Fruit fly (Drosophila melanogaster): Measurements from ENCODE around the gene sgl.
A peak's percentile ranks its signal among the peaks of the same experiment; 100 is the strongest.

Gene sgl

DNA sequence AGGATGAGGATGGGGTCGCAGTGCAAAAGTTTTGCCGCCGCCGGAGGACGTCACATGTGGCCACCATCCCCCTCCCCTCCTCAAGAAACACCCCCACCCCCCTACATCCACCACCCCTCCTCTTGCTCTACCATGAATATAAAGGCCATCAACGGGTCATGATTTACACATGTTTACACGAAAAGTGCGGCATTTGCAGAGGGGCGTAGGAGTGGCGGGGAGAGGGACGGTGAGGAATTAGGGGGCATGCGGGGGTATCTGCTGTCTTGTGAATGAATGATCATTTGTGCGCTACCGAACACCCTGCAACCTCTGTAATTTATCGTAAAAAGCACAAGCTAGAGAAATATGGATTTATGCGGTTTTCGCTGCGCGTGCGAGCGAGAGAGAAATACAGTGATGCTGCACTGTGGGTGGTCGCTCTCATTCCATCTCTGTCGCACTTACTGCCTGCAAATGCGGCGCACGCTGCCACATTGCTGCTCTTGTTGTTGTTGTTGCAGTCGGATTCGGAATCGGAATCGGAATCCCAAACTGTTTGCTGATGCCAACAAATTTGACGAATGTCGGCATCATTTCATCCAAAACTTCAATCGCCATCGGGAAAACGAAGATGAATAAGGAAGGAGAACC, 16.7 kb upstream of the sgl start:
- TF ChIP-seq CG13204 (GFP tag; optimal IDR thresholded peaks at IDR 0.05) = peak; percentile 21
- no peak for TF ChIP-seq CG34367 (tag; optimal IDR thresholded peaks at IDR 0.05)
- no peak for TF ChIP-seq CG17806 (tag; optimal IDR thresholded peaks at IDR 0.05)

DNA sequence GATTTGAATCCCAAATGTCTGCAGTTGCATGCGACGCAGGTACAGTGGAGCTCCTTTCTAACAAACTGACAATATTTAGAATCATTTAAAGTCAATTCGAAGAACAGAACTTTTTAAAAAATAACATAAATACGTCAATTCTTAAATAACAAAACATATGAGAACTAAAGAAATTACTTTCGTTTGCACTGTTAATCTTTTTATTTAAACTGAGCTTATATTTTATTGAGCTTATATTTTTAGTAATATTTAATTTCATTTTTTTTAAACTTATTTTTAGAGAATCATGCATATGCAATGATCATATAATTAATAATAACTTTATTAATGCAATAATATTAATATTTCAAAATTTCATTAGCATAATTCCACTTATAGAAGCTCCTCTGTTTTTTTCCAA, 16.0 kb upstream of the sgl start:
- TF ChIP-seq Pif1B (GFP tag; optimal IDR thresholded peaks at IDR 0.05) (no peak), EcR (GFP tag; optimal IDR thresholded peaks at IDR 0.05) (no peak), CG8301 (tag; optimal IDR thresholded peaks at IDR 0.05) (no peak), CG34367 (tag; optimal IDR thresholded peaks at IDR 0.05) (no peak), Ets98B (GFP tag; IDR thresholded peaks at IDR 0.05) (no peak), CG13204 (GFP tag; optimal IDR thresholded peaks at IDR 0.05) (no peak), gl (tag; optimal IDR thresholded peaks at IDR 0.05) (no peak), CG4496 (GFP tag; IDR thresholded peaks at IDR 0.05) (no peak), CG9948 (tag; optimal IDR thresholded peaks at IDR 0.05) (no peak), CG12605 (GFP tag; IDR thresholded peaks at IDR 0.05) (no peak), CG32121 (GFP tag; IDR thresholded peaks at IDR 0.05) (no peak), CG17806 (tag; optimal IDR thresholded peaks at IDR 0.05) (no peak), Pif1A (GFP tag; optimal IDR thresholded peaks at IDR 0.05) (no peak), CG10348 (GFP tag; IDR thresholded peaks at IDR 0.05) (no peak), Snoo (tag; optimal IDR thresholded peaks at IDR 0.05) (no peak), CG8159 (tag; optimal IDR thresholded peaks at IDR 0.05) (no peak), rn (GFP tag; IDR thresholded peaks at IDR 0.05) (no peak)

DNA sequence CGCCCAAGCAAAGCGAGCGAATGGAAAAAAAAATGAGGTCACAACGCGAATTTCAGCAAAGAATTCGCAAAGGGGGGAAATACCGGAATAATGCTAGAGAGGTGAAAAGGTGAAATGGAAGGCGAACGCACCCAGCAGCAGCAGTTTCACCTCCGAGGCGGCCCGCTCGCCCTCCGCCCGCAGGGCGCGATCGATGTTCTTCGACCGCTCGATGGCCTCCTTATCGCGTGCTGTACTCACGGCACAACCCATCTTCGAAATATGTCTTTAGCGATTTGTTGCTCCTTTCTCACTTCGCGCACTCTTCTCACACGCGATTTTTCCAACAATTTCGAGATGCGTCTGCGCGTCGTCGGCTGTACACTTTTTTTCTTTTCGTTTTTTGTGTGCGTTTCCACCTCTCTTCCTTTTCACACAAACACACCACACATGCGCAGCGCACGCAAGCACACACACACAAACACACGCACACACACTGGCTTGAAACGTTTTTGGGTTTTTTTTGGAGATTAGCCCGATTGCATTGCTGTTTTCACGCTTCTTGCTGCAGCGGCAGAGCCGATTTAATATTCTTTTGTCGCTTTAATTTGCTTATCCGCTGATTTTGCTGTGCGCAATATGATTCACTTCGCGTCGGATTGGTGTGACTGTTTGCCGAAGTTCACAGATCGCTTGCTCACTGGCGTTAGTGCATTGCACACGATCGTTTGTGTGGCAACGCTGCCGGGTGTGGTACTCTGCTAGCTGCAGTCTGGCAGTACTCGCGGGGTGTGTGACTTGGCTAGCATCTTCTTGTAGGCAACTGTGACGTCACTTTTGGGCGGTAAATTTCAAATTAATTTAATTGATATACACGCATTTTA, 15.1 kb upstream of the sgl start, which contains the start of gene Galphai:
Gene Galphai (minus strand): TSS at position 658 of the 863 bp plus-strand sequence.
- peak; percentile 38 for TF ChIP-seq CG8159 (tag; optimal IDR thresholded peaks at IDR 0.05)
- TF ChIP-seq EcR (GFP tag; optimal IDR thresholded peaks at IDR 0.05) = peak; percentile 67
- TF ChIP-seq fd96Ca (GFP tag; IDR thresholded peaks at IDR 0.05) = peak; percentile 41; the same call in 1 of the 3 replicates
- TF ChIP-seq CG34367 (tag; optimal IDR thresholded peaks at IDR 0.05) = no peak
- peak; percentile 21 for TF ChIP-seq Pif1B (GFP tag; optimal IDR thresholded peaks at IDR 0.05)
- no peak for TF ChIP-seq CG32121 (GFP tag; IDR thresholded peaks at IDR 0.05)
- peak; percentile 25; the same call in 1 of the 2 replicates for TF ChIP-seq Ets98B (GFP tag; IDR thresholded peaks at IDR 0.05)
- TF ChIP-seq CG12605 (GFP tag; IDR thresholded peaks at IDR 0.05) = no peak; the same call in 1 of the 2 replicates
- TF ChIP-seq rn (GFP tag; IDR thresholded peaks at IDR 0.05) = 0 out of 2 replicates have a peak, but pooled peaks have one; percentile 17
- TF ChIP-seq CG13204 (GFP tag; optimal IDR thresholded peaks at IDR 0.05) = peak; percentile 37

DNA sequence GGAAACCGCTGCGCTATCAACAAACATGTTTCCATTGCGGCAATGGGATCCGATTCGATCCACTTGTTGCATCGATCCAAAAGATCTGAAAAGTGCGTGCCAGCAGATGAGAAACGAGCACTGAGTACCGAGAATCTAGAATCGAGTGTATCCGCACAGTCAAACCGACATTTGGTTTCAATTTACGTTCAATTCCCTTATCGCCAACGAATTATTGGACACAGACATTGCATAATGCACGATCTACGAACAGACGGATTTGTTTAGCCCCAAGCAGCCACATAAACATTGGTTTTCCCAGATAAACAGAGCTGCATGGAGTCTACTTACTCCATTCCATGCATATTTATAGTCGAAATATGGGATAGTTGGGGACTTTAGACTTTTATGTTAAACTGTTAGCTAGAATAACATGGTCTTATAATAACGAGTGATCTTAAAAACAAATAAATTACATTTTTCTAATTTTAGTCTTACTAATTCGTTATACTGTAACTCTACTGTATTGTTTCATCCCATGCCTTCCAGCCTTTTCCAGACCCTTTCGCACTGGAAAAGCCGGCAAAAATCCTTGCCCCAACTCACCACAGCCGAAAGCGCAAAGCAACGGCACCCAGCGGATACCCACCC, 14.3 kb upstream of the sgl start:
- TF ChIP-seq D1 (tag; optimal IDR thresholded peaks at IDR 0.05) = no peak
- TF ChIP-seq CG14655 (GFP tag; optimal IDR thresholded peaks at IDR 0.05) = no peak
- no peak for TF ChIP-seq Pif1B (GFP tag; optimal IDR thresholded peaks at IDR 0.05)
- TF ChIP-seq CG4496 (GFP tag; IDR thresholded peaks at IDR 0.05) = no peak
- no peak for TF ChIP-seq EcR (GFP tag; optimal IDR thresholded peaks at IDR 0.05)
- TF ChIP-seq Snoo (tag; optimal IDR thresholded peaks at IDR 0.05) = no peak
- no peak for TF ChIP-seq CG15710 (tag; optimal IDR thresholded peaks at IDR 0.05)
- TF ChIP-seq Ets98B (GFP tag; IDR thresholded peaks at IDR 0.05) = no peak
- no peak for TF ChIP-seq CG12605 (GFP tag; IDR thresholded peaks at IDR 0.05)
- no peak for TF ChIP-seq CG8301 (tag; optimal IDR thresholded peaks at IDR 0.05)
- TF ChIP-seq CG32121 (GFP tag; IDR thresholded peaks at IDR 0.05) = no peak
- no peak for TF ChIP-seq CG9948 (tag; optimal IDR thresholded peaks at IDR 0.05)
- TF ChIP-seq CG8159 (tag; optimal IDR thresholded peaks at IDR 0.05) = no peak
- TF ChIP-seq CG34367 (tag; optimal IDR thresholded peaks at IDR 0.05) = no peak
- no peak for TF ChIP-seq Pif1A (GFP tag; optimal IDR thresholded peaks at IDR 0.05)
- TF ChIP-seq gl (tag; optimal IDR thresholded peaks at IDR 0.05) = no peak
- TF ChIP-seq CG17806 (tag; optimal IDR thresholded peaks at IDR 0.05) = no peak
- no peak for TF ChIP-seq CG13204 (GFP tag; optimal IDR thresholded peaks at IDR 0.05)
- TF ChIP-seq rn (GFP tag; IDR thresholded peaks at IDR 0.05) = no peak

- TF ChIP-seq CG34367 (tag; optimal IDR thresholded peaks at IDR 0.05) (no peak), CG12605 (GFP tag; IDR thresholded peaks at IDR 0.05) (0 out of 2 replicates have a peak, but pooled peaks have one; percentile 12), rn (GFP tag; IDR thresholded peaks at IDR 0.05) (peak; percentile 48; the same call in 1 of the 2 replicates), CG10348 (GFP tag; IDR thresholded peaks at IDR 0.05) (no peak), CG15710 (tag; optimal IDR thresholded peaks at IDR 0.05) (peak; percentile 8), EcR (GFP tag; optimal IDR thresholded peaks at IDR 0.05) (no peak), CG17806 (tag; optimal IDR thresholded peaks at IDR 0.05) (no peak), CG32121 (GFP tag; IDR thresholded peaks at IDR 0.05) (peak; percentile 75), CG8159 (tag; optimal IDR thresholded peaks at IDR 0.05) (peak; percentile 40), fd96Ca (GFP tag; IDR thresholded peaks at IDR 0.05) (0 out of 3 replicates have a peak, but pooled peaks have one; percentile 16), CG4496 (GFP tag; IDR thresholded peaks at IDR 0.05) (peak; percentile 49; the same call in 2 of the 3 replicates), D1 (tag; optimal IDR thresholded peaks at IDR 0.05) (no peak), CG13204 (GFP tag; optimal IDR thresholded peaks at IDR 0.05) (no peak), CG8301 (tag; optimal IDR thresholded peaks at IDR 0.05) (peak; percentile 54), gl (tag; optimal IDR thresholded peaks at IDR 0.05) (no peak), Pif1A (GFP tag; optimal IDR thresholded peaks at IDR 0.05) (peak; percentile 36), Snoo (tag; optimal IDR thresholded peaks at IDR 0.05) (no peak), Ets98B (GFP tag; IDR thresholded peaks at IDR 0.05) (no peak), Pif1B (GFP tag; optimal IDR thresholded peaks at IDR 0.05) (no peak), CG9948 (tag; optimal IDR thresholded peaks at IDR 0.05) (no peak), CG14655 (GFP tag; optimal IDR thresholded peaks at IDR 0.05) (peak; percentile 50)
These were observed 13.6 kb upstream of the sgl start for dm6 chr3L:6978030-6978683.

Data from whole organism, pupa.